Fruit fly (Drosophila melanogaster): Measurements from ENCODE around the gene qin.

The qin gene

DNA sequence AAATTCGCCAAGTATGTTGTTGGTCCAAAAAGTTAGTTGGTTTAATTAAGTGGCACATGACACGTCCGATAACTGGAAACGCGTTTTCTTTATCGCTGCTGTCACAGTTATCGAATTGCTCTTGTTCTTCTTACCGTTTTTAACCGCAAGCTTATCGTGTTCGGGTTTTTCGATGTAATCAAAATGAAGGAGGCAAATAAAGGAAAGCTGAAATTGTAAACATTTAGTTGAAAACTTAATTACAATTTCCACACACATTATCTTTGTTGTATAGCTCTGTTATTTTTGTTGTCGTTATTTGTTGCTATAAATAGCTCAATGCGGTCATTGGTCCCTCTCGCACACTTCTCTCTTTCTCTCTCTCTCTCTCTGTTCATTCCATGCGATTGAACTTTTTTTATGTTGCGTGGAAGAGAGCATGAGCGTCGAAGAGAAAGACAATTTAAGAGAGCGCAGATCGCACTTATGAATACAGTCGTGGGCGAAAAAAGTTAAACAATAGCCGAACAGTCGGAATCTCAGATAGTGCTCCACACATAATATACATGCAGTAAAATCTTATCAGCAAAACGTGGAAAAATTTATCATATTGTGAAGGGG is 5.5 kb upstream of the qin start:
- TF ChIP-seq grn (GFP tag; optimal IDR thresholded peaks at IDR 0.05) (peak; percentile 43), CG7987 (GFP tag; optimal IDR thresholded peaks at IDR 0.05) (peak; percentile 52), corto (GFP tag; optimal IDR thresholded peaks at IDR 0.05) (no peak), Bgb (GFP tag; IDR thresholded peaks at IDR 0.05; ENCODE audit: partially characterized antibody) (peak; percentile 44), CG11723 (GFP tag; optimal IDR thresholded peaks at IDR 0.05) (no peak), CG17612 (GFP tag; IDR thresholded peaks at IDR 0.05) (no peak), CHES-1-like (GFP tag; optimal IDR thresholded peaks at IDR 0.05) (no peak), CG3281 (GFP tag; optimal IDR thresholded peaks at IDR 0.05) (peak; percentile 4), CG9609 (GFP tag; optimal IDR thresholded peaks at IDR 0.05) (no peak), CG17328 (GFP tag; IDR thresholded peaks at IDR 0.05) (no peak), Lpt (GFP tag; optimal IDR thresholded peaks at IDR 0.05) (no peak), org-1 (GFP tag; optimal IDR thresholded peaks at IDR 0.05) (no peak), CG11247 (GFP tag; IDR thresholded peaks at IDR 0.05) (no peak), H2.0 (GFP tag; IDR thresholded peaks at IDR 0.05) (no peak), CG12299 (tag; optimal IDR thresholded peaks at IDR 0.05) (no peak), HLH4C (GFP tag; IDR thresholded peaks at IDR 0.05; ENCODE audit: partially characterized antibody) (peak; percentile 74), Lim3 (GFP tag; IDR thresholded peaks at IDR 0.05) (no peak), al (GFP tag; IDR thresholded peaks at IDR 0.05) (no peak), nau (GFP tag; optimal IDR thresholded peaks at IDR 0.05) (no peak), HmgZ (tag; optimal IDR thresholded peaks at IDR 0.05) (peak; percentile 18), abd-A (tag; optimal IDR thresholded peaks at IDR 0.05) (no peak), ato (GFP tag; IDR thresholded peaks at IDR 0.05; ENCODE audit: partially characterized antibody) (peak; percentile 27; the same call in 1 of the 2 replicates), CG2712 (tag; optimal IDR thresholded peaks at IDR 0.05) (no peak), chif (GFP tag; optimal IDR thresholded peaks at IDR 0.05) (no peak), B-H2 (GFP tag; optimal IDR thresholded peaks at IDR 0.05) (no peak), tll (GFP tag; optimal IDR thresholded peaks at IDR 0.05) (no peak), Usf (GFP tag; optimal IDR thresholded peaks at IDR 0.05) (no peak), yki (optimal IDR thresholded peaks at IDR 0.05) (peak; percentile 83), Ets97D (GFP tag; optimal IDR thresholded peaks at IDR 0.05) (no peak), Hr3 (GFP tag; optimal IDR thresholded peaks at IDR 0.05) (no peak), CG32772 (GFP tag; IDR thresholded peaks at IDR 0.05) (no peak), nerfin-1 (tag; optimal IDR thresholded peaks at IDR 0.05) (no peak), crc (GFP tag; optimal IDR thresholded peaks at IDR 0.05) (no peak), sim (GFP tag; IDR thresholded peaks at IDR 0.05) (no peak), Myb (GFP tag; optimal IDR thresholded peaks at IDR 0.05) (no peak), Elba2 (GFP tag; optimal IDR thresholded peaks at IDR 0.05) (no peak), Ptx1 (GFP tag; IDR thresholded peaks at IDR 0.05) (no peak), knrl (GFP tag; IDR thresholded peaks at IDR 0.05; ENCODE audit: partially characterized antibody) (no peak), Atf6 (GFP tag; IDR thresholded peaks at IDR 0.05) (0 out of 2 replicates have a peak, but pooled peaks have one; percentile 24), CG10274 (GFP tag; optimal IDR thresholded peaks at IDR 0.05) (no peak), mam (GFP tag; optimal IDR thresholded peaks at IDR 0.05) (peak; percentile 19), gce (GFP tag; IDR thresholded peaks at IDR 0.05) (0 out of 3 replicates have a peak, but pooled peaks have one; percentile 41), wdn (GFP tag; IDR thresholded peaks at IDR 0.05) (no peak), CG11696 (GFP tag; IDR thresholded peaks at IDR 0.05) (0 out of 2 replicates have a peak, but pooled peaks have one; percentile 33), Dip3 (GFP tag; optimal IDR thresholded peaks at IDR 0.05) (no peak), CG4617 (GFP tag; optimal IDR thresholded peaks at IDR 0.05; ENCODE audit: borderline replicate concordance) (no peak), Optix (GFP tag; IDR thresholded peaks at IDR 0.05) (no peak), CG4820 (GFP tag; optimal IDR thresholded peaks at IDR 0.05) (no peak), CG13894 (tag; optimal IDR thresholded peaks at IDR 0.05) (no peak), ap (GFP tag; IDR thresholded peaks at IDR 0.05) (no peak), CG10565 (GFP tag; optimal IDR thresholded peaks at IDR 0.05) (no peak)

All from whole organism, embryonic.